Fruit fly (Drosophila melanogaster) whole organism, embryonic: Measurements from ENCODE around the gene CG15414.

ENCODE experiments used
- CG15601 ChIP-seq: fragments of 200-800 bp; sonication (Bioruptor generic); optimal IDR thresholded peaks from 3 replicates; lab custom pipeline; 2019; ENCODE audit warnings: missing biosample characterization, mild to moderate bottlenecking, missing genetic modification characterization, moderate library complexity
- bab2 ChIP-seq: fragments of 200-800 bp; sonication (Bioruptor generic); optimal IDR thresholded peaks from 2 replicates; lab custom pipeline; 2016; ENCODE audit warnings: missing biosample characterization, missing genetic modification characterization
- gro ChIP-seq: fragments of 200-800 bp; sonication (Bioruptor generic); optimal IDR thresholded peaks from 2 replicates; lab custom pipeline; 2016; ENCODE audit warnings: missing biosample characterization, missing genetic modification characterization

dm6 chr2L:3438078-3438477 is 52.8 kb downstream of the CG15414 start:
- no peak for TF ChIP-seq bab2 (GFP tag; lab: Kevin White, UChicago)
- no peak for TF ChIP-seq gro (GFP tag; lab: Kevin White, UChicago)
- TF ChIP-seq CG15601 (tag; lab: Kevin White, UChicago) = no peak
